Worm (Caenorhabditis elegans) whole organism, early embryonic: Measurements from ENCODE around the gene clec-231.

Source experiments
- B0310.2 ChIP-seq: sonication (generic microtip); optimal IDR thresholded peaks from 2 replicates; lab custom pipeline; 2016; ENCODE audit warnings: mild to moderate bottlenecking, missing genetic modification characterization, missing compliant biosample characterization
- F13C5.2 ChIP-seq: sonication (generic microtip); optimal IDR thresholded peaks from 2 replicates; lab custom pipeline; 2017; ENCODE audit warnings: mild to moderate bottlenecking, missing genetic modification characterization, inconsistent platforms, missing compliant biosample characterization
- aly-1 ChIP-seq: sonication (generic microtip); optimal IDR thresholded peaks from 2 replicates; lab custom pipeline; 2016; ENCODE audit warnings: missing genetic modification characterization, missing compliant biosample characterization
- ama-1 ChIP-seq: fragments of 150-350 bp; optimal IDR thresholded peaks from 2 replicates; lab custom pipeline; 2014
- ceh-13 ChIP-seq: fragments of 200-800 bp; sonication (Bioruptor generic); optimal IDR thresholded peaks from 2 replicates; lab custom pipeline; 2018; ENCODE audit warnings: mild to moderate bottlenecking, missing genetic modification characterization, missing compliant biosample characterization
- ceh-36 ChIP-seq: sonication (generic microtip); optimal IDR thresholded peaks from 2 replicates; lab custom pipeline; 2016; ENCODE audit warnings: missing genetic modification characterization, inconsistent platforms, missing compliant biosample characterization
- ets-7 ChIP-seq: sonication (generic microtip); optimal IDR thresholded peaks from 2 replicates; lab custom pipeline; 2016; ENCODE audit warnings: missing genotype, missing genetic modification characterization, missing compliant biosample characterization
- flt-1 ChIP-seq: fragments of 200-800 bp; sonication (Bioruptor generic); IDR thresholded peaks from 2 replicates; pipeline ENCODE4 v1.3.6; 2022; ENCODE audit warnings: missing genetic modification characterization, missing compliant biosample characterization
- hmbx-1 ChIP-seq: sonication (generic microtip); optimal IDR thresholded peaks from 2 replicates; lab custom pipeline; 2016; ENCODE audit warnings: mild to moderate bottlenecking, missing genetic modification characterization, missing compliant biosample characterization
- hmg-4 ChIP-seq: fragments of 200-800 bp; sonication (Bioruptor generic); optimal IDR thresholded peaks from 2 replicates; lab custom pipeline; 2018; ENCODE audit warnings: mild to moderate bottlenecking, missing genetic modification characterization, missing compliant biosample characterization
- hnd-1 ChIP-seq: sonication (generic microtip); optimal IDR thresholded peaks from 2 replicates; lab custom pipeline; 2016; ENCODE audit warnings: missing genetic modification characterization, missing compliant biosample characterization
- pes-1 ChIP-seq: fragments of 200-800 bp; sonication (Bioruptor generic); IDR thresholded peaks from 2 replicates; pipeline ENCODE4 v1.3.6; 2022; ENCODE audit warnings: missing genetic modification reagents, missing genetic modification characterization, missing compliant biosample characterization
- scrt-1 ChIP-seq: fragments of 200-800 bp; sonication (Bioruptor generic); IDR thresholded peaks from 2 replicates; pipeline ENCODE4 v1.3.6; 2022; ENCODE audit warnings: missing genetic modification characterization, missing compliant biosample characterization
- sea-1 ChIP-seq: fragments of 200-800 bp; sonication (Bioruptor generic); conservative IDR thresholded peaks from 2 replicates; pipeline ENCODE4 v1.3.6; 2022; ENCODE audit warnings: missing genetic modification characterization, missing compliant biosample characterization
- tbx-11 ChIP-seq: fragments of 200-800 bp; sonication (Bioruptor generic); IDR thresholded peaks from 2 replicates; pipeline ENCODE4 v1.3.6; 2022; ENCODE audit warnings: missing genetic modification characterization, missing compliant biosample characterization
- tbx-37 ChIP-seq: fragments of 200-800 bp; sonication (Bioruptor generic); conservative IDR thresholded peaks from 2 replicates; pipeline ENCODE4 v1.3.6; 2022; ENCODE audit warnings: missing genetic modification reagents, missing genetic modification characterization, missing compliant biosample characterization
- tra-4 ChIP-seq: sonication (generic microtip); optimal IDR thresholded peaks from 2 replicates; lab custom pipeline; 2017; ENCODE audit warnings: missing genetic modification characterization, missing compliant biosample characterization

Gene clec-231

ce11 chrV:15384733-15385132 is 34.2 kb upstream of the clec-231 start, which contains the start of gene str-102:
Gene str-102 (plus strand): TSS chrV:15385033.
- TF ChIP-seq ets-7 (tag; lab: Kevin White, UChicago) (no peak), pes-1 (GFP tag; lab: Robert Waterston, UW) (no peak), F13C5.2 (tag; lab: Kevin White, UChicago) (no peak), ceh-36 (tag; lab: Kevin White, UChicago) (no peak), hmg-4 (GFP tag; lab: Kevin White, UChicago) (no peak), tbx-37 (GFP tag; lab: Robert Waterston, UW) (no peak), tra-4 (tag; lab: Kevin White, UChicago) (no peak), hnd-1 (tag; lab: Kevin White, UChicago) (no peak), aly-1 (tag; lab: Kevin White, UChicago) (no peak), ama-1 (lab: Kevin White, UChicago) (no peak), B0310.2 (tag; lab: Kevin White, UChicago) (no peak), tbx-11 (no peak), scrt-1 (GFP tag; lab: Robert Waterston, UW) (no peak), sea-1 (GFP tag; lab: Robert Waterston, UW) (no peak), flt-1 (no peak), ceh-13 (GFP tag; lab: Kevin White, UChicago) (no peak), hmbx-1 (tag; lab: Kevin White, UChicago) (no peak)

ce11 chrV:15383739-15384138 is 33.2 kb upstream of the clec-231 start, which contains the start of gene str-88:
Gene str-88 (minus strand): TSS chrV:15383839.
- TF ChIP-seq hmbx-1 (tag; lab: Kevin White, UChicago) (no peak), hmg-4 (GFP tag; lab: Kevin White, UChicago) (no peak), ama-1 (lab: Kevin White, UChicago) (no peak), aly-1 (tag; lab: Kevin White, UChicago) (no peak), tbx-37 (GFP tag; lab: Robert Waterston, UW) (no peak), ceh-13 (GFP tag; lab: Kevin White, UChicago) (no peak), sea-1 (GFP tag; lab: Robert Waterston, UW) (no peak), flt-1 (no peak), B0310.2 (tag; lab: Kevin White, UChicago) (no peak), F13C5.2 (tag; lab: Kevin White, UChicago) (no peak), tbx-11 (no peak)

- TF ChIP-seq tra-4 (tag; lab: Kevin White, UChicago) = no peak
- TF ChIP-seq ama-1 (lab: Kevin White, UChicago) = no peak
- TF ChIP-seq ceh-13 (GFP tag; lab: Kevin White, UChicago) = no peak
- TF ChIP-seq pes-1 (GFP tag; lab: Robert Waterston, UW) = no peak
- no peak for TF ChIP-seq sea-1 (GFP tag; lab: Robert Waterston, UW)
- TF ChIP-seq ets-7 (tag; lab: Kevin White, UChicago) = no peak
- TF ChIP-seq B0310.2 (tag; lab: Kevin White, UChicago) = no peak
- no peak for TF ChIP-seq tbx-37 (GFP tag; lab: Robert Waterston, UW)
- TF ChIP-seq ceh-36 (tag; lab: Kevin White, UChicago) = no peak
- TF ChIP-seq tbx-11 = no peak
- no peak for TF ChIP-seq flt-1
- no peak for TF ChIP-seq F13C5.2 (tag; lab: Kevin White, UChicago)
- TF ChIP-seq scrt-1 (GFP tag; lab: Robert Waterston, UW) = no peak
- no peak for TF ChIP-seq hmg-4 (GFP tag; lab: Kevin White, UChicago)
- TF ChIP-seq aly-1 (tag; lab: Kevin White, UChicago) = no peak
- no peak for TF ChIP-seq hmbx-1 (tag; lab: Kevin White, UChicago)
- TF ChIP-seq hnd-1 (tag; lab: Kevin White, UChicago) = no peak
Measured at ce11 chrV:15380857-15381256, 30.3 kb upstream of the clec-231 start, which contains the start of gene dhs-23. Gene dhs-23 (plus strand): TSS chrV:15381219.

ce11 chrV:15379817-15380216 is 29.3 kb upstream of the clec-231 start, which contains the start of gene srh-251:
Gene srh-251 (minus strand): TSS chrV:15379917.
- TF ChIP-seq B0310.2 (tag; lab: Kevin White, UChicago) (no peak), ceh-36 (tag; lab: Kevin White, UChicago) (no peak), sea-1 (GFP tag; lab: Robert Waterston, UW) (no peak), F13C5.2 (tag; lab: Kevin White, UChicago) (no peak), hmbx-1 (tag; lab: Kevin White, UChicago) (no peak), tbx-11 (no peak), tbx-37 (GFP tag; lab: Robert Waterston, UW) (no peak), pes-1 (GFP tag; lab: Robert Waterston, UW) (no peak), hnd-1 (tag; lab: Kevin White, UChicago) (no peak)

- TF ChIP-seq flt-1 (no peak), tra-4 (tag; lab: Kevin White, UChicago) (no peak), aly-1 (tag; lab: Kevin White, UChicago) (no peak), ceh-36 (tag; lab: Kevin White, UChicago) (no peak), sea-1 (GFP tag; lab: Robert Waterston, UW) (no peak), scrt-1 (GFP tag; lab: Robert Waterston, UW) (no peak), F13C5.2 (tag; lab: Kevin White, UChicago) (no peak), tbx-37 (GFP tag; lab: Robert Waterston, UW) (no peak), ceh-13 (GFP tag; lab: Kevin White, UChicago) (no peak)
Measured at ce11 chrV:15377903-15378302, 27.4 kb upstream of the clec-231 start, which contains the start of gene srh-122. Gene srh-122 (minus strand): TSS chrV:15378003.

- TF ChIP-seq scrt-1 (GFP tag; lab: Robert Waterston, UW) (no peak), tra-4 (tag; lab: Kevin White, UChicago) (no peak), tbx-37 (GFP tag; lab: Robert Waterston, UW) (no peak), ets-7 (tag; lab: Kevin White, UChicago) (no peak), ama-1 (lab: Kevin White, UChicago) (no peak), hmg-4 (GFP tag; lab: Kevin White, UChicago) (no peak), ceh-36 (tag; lab: Kevin White, UChicago) (no peak), B0310.2 (tag; lab: Kevin White, UChicago) (no peak), aly-1 (tag; lab: Kevin White, UChicago) (no peak)
Measured at ce11 chrV:15376223-15376622, 25.7 kb upstream of the clec-231 start, which contains the start of gene srh-52. Gene srh-52 (minus strand): TSS chrV:15376323.
